Fruit fly (Drosophila melanogaster) whole organism, prepupa: ENCODE data around the gene RpS25.

ENCODE experiments used
- CG8319 ChIP-seq: fragments of 200-800 bp; sonication (Bioruptor generic); optimal IDR thresholded peaks from 3 replicates; lab custom pipeline; 2016; ENCODE audit warnings: missing biosample characterization, missing genetic modification characterization
- esn ChIP-seq: fragments of 200-800 bp; sonication (Bioruptor generic); optimal IDR thresholded peaks from 2 replicates; lab custom pipeline; 2016; ENCODE audit warnings: missing biosample characterization, mild to moderate bottlenecking, missing genetic modification characterization, moderate library complexity

DNA sequence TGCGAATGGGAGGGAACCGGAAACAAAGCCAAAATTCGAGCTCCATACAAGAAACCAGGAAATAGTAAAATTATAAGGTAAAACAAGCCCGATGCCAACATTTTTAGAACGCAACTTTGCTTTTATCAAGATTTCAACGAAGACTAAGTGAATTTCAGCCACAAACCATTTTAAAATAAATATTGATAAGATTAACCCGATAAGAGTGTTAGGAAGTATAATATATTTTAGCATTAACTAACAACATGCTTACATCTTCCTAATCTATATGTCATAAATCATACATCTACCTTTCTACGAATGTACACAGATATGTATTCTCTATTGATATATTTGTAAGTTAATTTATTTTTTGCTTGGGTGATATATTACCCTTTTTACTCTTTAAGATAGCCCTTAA lies 50.1 kb downstream of the RpS25 start, which contains the start of gene Ugt35E1:
- TF ChIP-seq CG8319: no peak
- TF ChIP-seq esn (GFP tag; lab: Kevin White, UChicago): no peak
